Worm (Caenorhabditis elegans): ENCODE results near the gene str-116.

Gene str-116

DNA sequence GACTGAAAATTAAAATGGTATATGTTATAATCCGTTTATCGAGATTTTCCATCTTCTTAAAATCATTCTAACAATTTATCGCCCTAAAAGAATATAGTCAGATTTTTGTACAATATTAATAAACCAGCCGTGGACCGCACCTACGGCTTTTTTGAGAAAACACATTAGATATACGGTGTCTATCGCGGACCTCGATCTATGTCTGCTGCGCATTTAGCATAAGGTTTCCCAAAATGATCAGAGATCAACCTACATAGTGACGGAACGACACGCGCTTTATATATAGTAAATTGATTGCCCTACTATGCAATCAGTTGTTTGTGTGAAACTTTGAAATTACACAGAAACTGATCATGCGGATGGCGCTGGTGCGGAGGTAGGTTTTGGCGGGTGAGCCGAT lies 25.9 kb downstream of the str-116 start:
- no peak for TF ChIP-seq elt-3 (tag; optimal IDR thresholded peaks at IDR 0.05)
- TF ChIP-seq unc-39 (tag; optimal IDR thresholded peaks at IDR 0.05), result no peak
- no peak for TF ChIP-seq unc-120 (tag; optimal IDR thresholded peaks at IDR 0.05; ENCODE audit: poor library complexity, severe bottlenecking)
- no peak for TF ChIP-seq nhr-12 (tag; optimal IDR thresholded peaks at IDR 0.05)
- TF ChIP-seq ham-2 (GFP tag; optimal IDR thresholded peaks at IDR 0.05), result no peak

DNA sequence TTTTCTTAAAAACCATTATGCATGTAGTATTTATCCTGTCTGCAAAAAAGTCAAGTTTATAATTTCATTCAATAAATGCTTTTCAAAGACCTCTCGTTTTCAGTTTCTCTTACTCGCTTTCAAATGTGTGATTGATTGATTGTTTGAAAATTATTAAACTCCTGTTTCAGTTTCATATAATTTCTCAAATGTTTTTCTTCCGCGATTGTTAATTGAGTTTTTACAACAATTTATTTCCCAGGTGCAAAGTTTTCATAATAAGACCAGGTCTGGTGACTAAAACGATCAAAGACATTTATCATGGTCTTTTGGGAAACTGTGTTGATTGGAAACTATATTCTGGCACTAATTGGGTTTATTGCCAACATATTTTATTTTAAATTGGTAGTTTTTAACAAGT lies 27.6 kb downstream of the str-116 start, which contains the start of gene T03F7.6:
Gene T03F7.6 (plus strand): TSS at position 301 of the 400 bp plus-strand sequence.
- TF ChIP-seq flh-1 (GFP tag; optimal IDR thresholded peaks at IDR 0.05) (no peak), unc-62 (GFP tag; optimal IDR thresholded peaks at IDR 0.05) (no peak), nhr-28 (tag; optimal IDR thresholded peaks at IDR 0.05) (no peak), unc-120 (tag; optimal IDR thresholded peaks at IDR 0.05; ENCODE audit: poor library complexity, severe bottlenecking) (no peak), M03D4.4 (tag; optimal IDR thresholded peaks at IDR 0.05) (no peak), blmp-1 (tag; optimal IDR thresholded peaks at IDR 0.05) (no peak), ham-2 (GFP tag; optimal IDR thresholded peaks at IDR 0.05) (no peak), ceh-83 (GFP tag; optimal IDR thresholded peaks at IDR 0.05) (no peak), lsy-2 (tag; optimal IDR thresholded peaks at IDR 0.05) (no peak), zip-8 (tag; optimal IDR thresholded peaks at IDR 0.05) (no peak), lin-32 (GFP tag; optimal IDR thresholded peaks at IDR 0.05) (no peak), ceh-39 (tag; optimal IDR thresholded peaks at IDR 0.05) (no peak), hlh-1 (tag; optimal IDR thresholded peaks at IDR 0.05) (no peak), cnd-1 (tag; optimal IDR thresholded peaks at IDR 0.05) (no peak), bed-3 (GFP tag; optimal IDR thresholded peaks at IDR 0.05) (no peak), ceh-43 (GFP tag; optimal IDR thresholded peaks at IDR 0.05) (no peak), sem-2 (GFP tag; optimal IDR thresholded peaks at IDR 0.05) (no peak), ztf-11 (tag; optimal IDR thresholded peaks at IDR 0.05) (no peak), mab-5 (tag; optimal IDR thresholded peaks at IDR 0.05) (no peak), elt-3 (tag; optimal IDR thresholded peaks at IDR 0.05) (no peak)

DNA sequence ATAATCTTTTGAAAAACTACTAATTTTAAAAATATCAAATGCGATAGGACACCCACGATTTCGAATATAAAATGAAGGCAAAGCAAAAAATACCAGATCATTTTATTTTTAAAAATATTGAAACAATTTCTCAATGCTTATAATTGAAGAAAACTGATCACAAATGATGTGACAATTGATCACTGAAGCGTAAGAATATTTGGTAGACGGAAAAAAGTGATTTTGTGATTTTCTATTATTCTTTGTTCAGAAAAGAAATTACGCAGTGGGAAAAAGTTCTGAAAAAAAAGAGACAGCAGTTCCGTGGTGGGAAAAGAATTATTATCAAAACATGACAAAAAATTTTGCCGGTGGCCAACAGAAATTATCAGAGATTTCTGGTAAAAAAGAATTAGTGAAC lies 31.9 kb downstream of the str-116 start, which contains the start of gene T03F7.5:
Gene T03F7.5 (minus strand): TSS at position 101 of the 400 bp plus-strand sequence.
- TF ChIP-seq M03D4.4 (tag; optimal IDR thresholded peaks at IDR 0.05) (no peak), nhr-28 (tag; optimal IDR thresholded peaks at IDR 0.05) (no peak), ceh-83 (GFP tag; optimal IDR thresholded peaks at IDR 0.05) (no peak)

DNA sequence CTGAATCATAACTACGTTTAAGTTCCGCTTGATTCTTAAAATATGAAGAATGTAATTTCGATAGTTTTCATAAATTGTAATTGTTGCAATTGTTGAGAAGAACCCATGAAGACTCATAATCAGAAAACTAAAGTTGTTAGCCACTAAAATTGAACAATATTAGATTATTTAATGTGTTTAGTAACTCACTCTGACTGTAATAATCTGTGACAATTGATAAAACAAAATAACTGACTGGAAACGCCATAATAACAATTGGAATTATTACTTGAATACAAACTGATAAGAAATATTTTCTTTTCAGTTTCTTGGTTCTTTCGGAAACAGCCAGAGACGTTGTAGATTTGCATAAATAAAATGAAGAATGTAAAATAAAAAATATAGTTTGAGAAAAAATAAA lies 32.6 kb downstream of the str-116 start:
- TF ChIP-seq zip-8 (tag; optimal IDR thresholded peaks at IDR 0.05) (no peak), sptf-1 (tag; optimal IDR thresholded peaks at IDR 0.05) (no peak), nhr-12 (tag; optimal IDR thresholded peaks at IDR 0.05) (no peak), mep-1 (tag; optimal IDR thresholded peaks at IDR 0.05) (no peak), elt-1 (tag; optimal IDR thresholded peaks at IDR 0.05; ENCODE audit: borderline replicate concordance, insufficient read depth) (no peak), nhr-2 (tag; optimal IDR thresholded peaks at IDR 0.05) (no peak), ztf-11 (tag; optimal IDR thresholded peaks at IDR 0.05) (no peak), unc-39 (tag; optimal IDR thresholded peaks at IDR 0.05) (no peak), sem-2 (GFP tag; optimal IDR thresholded peaks at IDR 0.05) (no peak)

DNA sequence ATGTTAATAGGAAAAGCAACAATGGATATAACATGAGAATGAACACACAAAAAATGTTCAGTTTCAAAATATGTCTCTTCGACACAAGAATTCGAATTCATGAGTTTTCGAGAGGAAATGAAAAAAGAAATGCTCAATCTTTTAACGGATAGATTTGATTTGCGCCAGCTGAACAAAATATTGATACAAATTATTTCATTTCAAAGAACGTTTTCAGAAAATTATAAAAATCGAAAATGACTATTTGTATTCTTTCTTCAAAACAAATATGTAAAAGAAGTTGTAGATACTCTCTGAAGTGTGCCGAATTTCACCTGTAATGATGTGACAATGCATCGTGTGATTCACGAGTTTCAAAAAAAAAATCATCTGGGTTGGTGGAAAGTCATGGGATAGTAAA lies 33.8 kb downstream of the str-116 start, which contains the start of gene srh-47:
Gene srh-47 (minus strand): TSS at position 101 of the 400 bp plus-strand sequence.
- TF ChIP-seq cnd-1 (tag; optimal IDR thresholded peaks at IDR 0.05) (no peak), nhr-28 (tag; optimal IDR thresholded peaks at IDR 0.05) (no peak), unc-62 (GFP tag; optimal IDR thresholded peaks at IDR 0.05) (no peak), mab-5 (tag; optimal IDR thresholded peaks at IDR 0.05) (no peak), M03D4.4 (tag; optimal IDR thresholded peaks at IDR 0.05) (no peak), bed-3 (GFP tag; optimal IDR thresholded peaks at IDR 0.05) (no peak), hlh-1 (tag; optimal IDR thresholded peaks at IDR 0.05) (no peak), snpc-4 (tag; optimal IDR thresholded peaks at IDR 0.05) (no peak), ceh-39 (tag; optimal IDR thresholded peaks at IDR 0.05) (no peak), ham-2 (GFP tag; optimal IDR thresholded peaks at IDR 0.05) (no peak), nhr-76 (tag; optimal IDR thresholded peaks at IDR 0.05) (no peak), nhr-2 (tag; optimal IDR thresholded peaks at IDR 0.05) (no peak), pha-4 (tag; optimal IDR thresholded peaks at IDR 0.05) (no peak), sptf-1 (tag; optimal IDR thresholded peaks at IDR 0.05) (no peak), nhr-237 (tag; optimal IDR thresholded peaks at IDR 0.05) (no peak)

DNA sequence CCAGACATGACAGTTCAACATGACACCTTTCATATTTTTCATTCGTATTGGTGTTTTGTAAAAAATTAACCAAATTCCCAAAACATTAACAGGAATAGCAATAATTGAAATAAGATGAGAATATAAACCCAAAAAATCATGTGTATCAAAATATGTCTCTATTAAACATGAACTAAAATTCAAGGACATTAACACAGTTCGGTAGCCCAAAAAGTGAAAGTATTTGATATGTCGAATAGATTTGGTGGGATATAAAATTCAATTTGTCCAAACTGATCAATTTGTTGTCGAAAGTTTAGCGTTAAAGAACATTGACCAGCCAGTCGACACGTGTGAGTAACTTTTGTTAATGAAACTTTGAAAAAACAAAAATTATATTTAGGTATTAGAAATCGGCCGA lies 35.9 kb downstream of the str-116 start, which contains the start of gene srh-46:
Gene srh-46 (minus strand): TSS at position 189 of the 400 bp plus-strand sequence.
- no peak for TF ChIP-seq lsy-2 (tag; optimal IDR thresholded peaks at IDR 0.05)
- no peak for TF ChIP-seq nhr-76 (tag; optimal IDR thresholded peaks at IDR 0.05)
- TF ChIP-seq M03D4.4 (tag; optimal IDR thresholded peaks at IDR 0.05), result no peak
- TF ChIP-seq sem-2 (GFP tag; optimal IDR thresholded peaks at IDR 0.05), result no peak
- TF ChIP-seq zip-8 (tag; optimal IDR thresholded peaks at IDR 0.05), result no peak
- no peak for TF ChIP-seq sptf-1 (tag; optimal IDR thresholded peaks at IDR 0.05)
- TF ChIP-seq blmp-1 (tag; optimal IDR thresholded peaks at IDR 0.05), result no peak
- TF ChIP-seq elt-1 (tag; optimal IDR thresholded peaks at IDR 0.05; ENCODE audit: borderline replicate concordance, insufficient read depth), result no peak
- no peak for TF ChIP-seq tbx-8 (GFP tag; optimal IDR thresholded peaks at IDR 0.05)
- no peak for TF ChIP-seq ham-2 (GFP tag; optimal IDR thresholded peaks at IDR 0.05)
- no peak for TF ChIP-seq ceh-43 (GFP tag; optimal IDR thresholded peaks at IDR 0.05)
- no peak for TF ChIP-seq lin-13 (tag; optimal IDR thresholded peaks at IDR 0.05)
- no peak for TF ChIP-seq nhr-2 (tag; optimal IDR thresholded peaks at IDR 0.05)
